Worm (Caenorhabditis elegans) whole organism, L3 larva: ENCODE data around the gene F55G11.2.

Experiments
- lin-39 ChIP-seq: fragments of 150-350 bp; optimal IDR thresholded peaks from 2 replicates; lab custom pipeline; 2018; ENCODE audit warnings: missing biosample characterization, missing genetic modification reagents, missing genetic modification characterization
- mml-1 ChIP-seq: fragments of 150-350 bp; sonication (generic microtip); optimal IDR thresholded peaks from 3 replicates; lab custom pipeline; 2014; ENCODE audit warnings: missing biosample characterization, missing genetic modification characterization
- nhr-25 ChIP-seq: sonication (generic microtip); optimal IDR thresholded peaks from 2 replicates; lab custom pipeline; 2017; ENCODE audit warnings: missing biosample characterization, missing genetic modification characterization
- nhr-28 ChIP-seq: fragments of 150-350 bp; optimal IDR thresholded peaks from 2 replicates; lab custom pipeline; 2014; ENCODE audit warnings: missing biosample characterization, missing genetic modification characterization
- sea-2 ChIP-seq: fragments of 150-350 bp; sonication (generic microtip); optimal IDR thresholded peaks from 4 replicates; lab custom pipeline; 2014; ENCODE audit warnings: missing biosample characterization, missing genetic modification reagents, missing genetic modification characterization
- ztf-4 ChIP-seq: fragments of 150-350 bp; optimal IDR thresholded peaks from 2 replicates; lab custom pipeline; 2014; ENCODE audit warnings: missing biosample characterization, missing genetic modification characterization

DNA sequence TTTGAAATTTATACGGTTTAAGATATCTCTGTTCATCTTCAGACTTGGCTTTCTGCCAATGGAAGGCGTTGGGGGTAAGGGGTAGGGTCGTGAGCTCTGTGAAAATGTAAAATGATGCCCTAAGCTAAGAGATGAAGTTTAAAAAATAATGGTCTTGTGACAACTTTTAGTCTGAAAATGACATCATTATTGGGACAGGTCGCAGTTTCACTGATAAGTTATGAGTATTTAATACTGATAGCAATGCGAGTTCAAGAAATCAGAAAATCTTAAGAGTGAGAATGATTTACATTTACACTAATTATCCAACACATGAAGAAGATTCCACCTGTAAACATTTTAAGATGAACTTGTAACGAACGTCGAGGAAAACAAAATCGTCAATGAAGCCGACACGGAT is 4.4 kb downstream of the F55G11.2 start:
- TF ChIP-seq lin-39 (tag; lab: Kevin White, UChicago) (no peak), mml-1 (tag; lab: Kevin White, UChicago) (no peak), nhr-25 (tag; lab: Kevin White, UChicago) (no peak), sea-2 (GFP tag; lab: Kevin White, UChicago) (no peak), nhr-28 (tag; lab: Kevin White, UChicago) (no peak), ztf-4 (tag; lab: Kevin White, UChicago) (no peak)
